Fruit fly (Drosophila melanogaster): ENCODE data around the gene CG15387.

The CG15387 gene

DNA sequence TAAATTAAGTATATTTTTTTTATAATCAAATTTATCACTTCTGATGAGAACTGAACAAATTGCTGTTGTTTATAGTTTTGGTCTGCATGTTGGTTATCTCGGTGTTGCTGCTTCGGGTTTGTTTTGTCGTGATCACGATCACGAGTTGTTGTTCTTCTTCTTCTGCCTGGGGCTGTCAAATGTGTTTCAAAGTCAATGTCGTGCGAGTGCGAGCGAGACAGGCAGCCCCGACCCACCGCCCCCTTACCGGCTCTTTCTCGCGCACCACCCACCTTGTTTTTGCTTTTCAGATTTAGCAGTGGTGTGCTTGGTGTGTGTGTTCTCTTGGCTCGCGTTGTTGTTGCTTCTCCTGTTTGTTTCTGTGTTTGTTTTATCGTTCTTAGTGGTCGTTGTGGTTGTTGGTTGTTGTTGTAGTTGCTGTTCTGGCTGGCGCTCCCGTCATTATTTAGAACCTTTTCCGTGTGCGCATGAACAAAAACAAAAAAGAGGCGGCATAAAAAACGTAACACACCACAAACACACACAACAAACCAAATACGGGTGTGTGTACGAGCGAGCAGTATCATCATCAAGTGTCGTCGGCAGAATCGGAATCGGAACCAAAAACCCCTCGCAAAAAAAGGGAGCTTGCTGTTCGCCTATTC lies 28.5 kb downstream of the CG15387 start, which contains the start of gene COX7AL2:
COX7AL2 (minus strand) TSS at position 438 of the 644 bp plus-strand sequence.
- TF ChIP-seq hkb (optimal IDR thresholded peaks at IDR 0.05) (no peak), hkb (GFP tag; IDR thresholded peaks at IDR 0.05) (no peak), dimm (GFP tag; IDR thresholded peaks at IDR 0.05) (no peak), lov (optimal IDR thresholded peaks at IDR 0.05) (no peak), lov (GFP tag; IDR thresholded peaks at IDR 0.05) (no peak), CG4424 (GFP tag; optimal IDR thresholded peaks at IDR 0.05) (peak; percentile 37), cg (GFP tag; optimal IDR thresholded peaks at IDR 0.05) (peak; percentile 55), exex (tag; optimal IDR thresholded peaks at IDR 0.05) (peak; percentile 34), ERR (GFP tag; optimal IDR thresholded peaks at IDR 0.05) (peak; percentile 51), CG9797 (GFP tag; optimal IDR thresholded peaks at IDR 0.05) (no peak), CG13775 (GFP tag; optimal IDR thresholded peaks at IDR 0.05) (peak; percentile 24), CG17385 (GFP tag; optimal IDR thresholded peaks at IDR 0.05) (peak; percentile 95), MTF-1 (GFP tag; optimal IDR thresholded peaks at IDR 0.05; ENCODE audit: borderline replicate concordance) (no peak), Chrac-16 (GFP tag; optimal IDR thresholded peaks at IDR 0.05) (peak; percentile 15), CG10267 (tag; optimal IDR thresholded peaks at IDR 0.05) (no peak), CG11504 (tag; optimal IDR thresholded peaks at IDR 0.05) (peak; percentile 26), grn (GFP tag; optimal IDR thresholded peaks at IDR 0.05) (peak; percentile 53), H15 (GFP tag; IDR thresholded peaks at IDR 0.05) (no peak), corto (GFP tag; optimal IDR thresholded peaks at IDR 0.05) (peak; percentile 12), Vsx1 (GFP tag; optimal IDR thresholded peaks at IDR 0.05) (peak; percentile 91), CG18262 (tag; optimal IDR thresholded peaks at IDR 0.05) (no peak), Hr51 (GFP tag; optimal IDR thresholded peaks at IDR 0.05) (peak in 1 of 2 experiments; percentile 11), CG10209 (GFP tag; optimal IDR thresholded peaks at IDR 0.05) (peak; percentile 22), Meics (GFP tag; optimal IDR thresholded peaks at IDR 0.05) (peak; percentile 5), sens-2 (GFP tag; IDR thresholded peaks at IDR 0.05) (no peak), CG10274 (GFP tag; optimal IDR thresholded peaks at IDR 0.05) (peak; percentile 38), CG12391 (tag; optimal IDR thresholded peaks at IDR 0.05) (no peak), Deaf1 (tag; optimal IDR thresholded peaks at IDR 0.05) (peak; percentile 18), run (tag; optimal IDR thresholded peaks at IDR 0.05) (peak; percentile 20), jing (GFP tag; optimal IDR thresholded peaks at IDR 0.05) (no peak), CG11695 (GFP tag; IDR thresholded peaks at IDR 0.05) (no peak), CG12769 (tag; optimal IDR thresholded peaks at IDR 0.05) (peak; percentile 71), Nf-YB (GFP tag; optimal IDR thresholded peaks at IDR 0.05) (peak; percentile 14), CG7357 (GFP tag; IDR thresholded peaks at IDR 0.05) (0 out of 3 replicates have a peak, but pooled peaks have one; percentile 11), BEAF-32 (GFP tag; optimal IDR thresholded peaks at IDR 0.05) (peak; percentile 59), CG31365 (tag; optimal IDR thresholded peaks at IDR 0.05) (no peak), CG15514 (GFP tag; optimal IDR thresholded peaks at IDR 0.05) (peak; percentile 19), bcd (GFP tag; optimal IDR thresholded peaks at IDR 0.05) (peak; percentile 36), chm (GFP tag; IDR thresholded peaks at IDR 0.05) (no peak), CG16863 (GFP tag; optimal IDR thresholded peaks at IDR 0.05) (no peak), sens (GFP tag) (peak; percentile 22), CG6765 (GFP tag; optimal IDR thresholded peaks at IDR 0.05) (peak; percentile 31), CG1832 (GFP tag; optimal IDR thresholded peaks at IDR 0.05) (peak; percentile 64), Abd-B (GFP tag; optimal IDR thresholded peaks at IDR 0.05) (no peak), ewg (GFP tag; optimal IDR thresholded peaks at IDR 0.05) (peak; percentile 20), cwo (GFP tag; optimal IDR thresholded peaks at IDR 0.05) (peak; percentile 89), CG1233 (GFP tag; optimal IDR thresholded peaks at IDR 0.05) (peak; percentile 7), sc (optimal IDR thresholded peaks at IDR 0.05) (no peak), sc (GFP tag; optimal IDR thresholded peaks at IDR 0.05) (peak; percentile 19)

Measured in whole organism, embryonic.